Fruit fly (Drosophila melanogaster) whole organism, embryonic: Measurements from ENCODE around the gene Invadolysin.

ENCODE experiments used
- CG5180 ChIP-seq: fragments of 200-800 bp; sonication (Bioruptor generic); optimal IDR thresholded peaks from 3 replicates; lab custom pipeline; 2017; ENCODE audit warnings: missing biosample characterization, missing genetic modification characterization, mild to moderate bottlenecking, moderate library complexity, missing genetic modification reagents
- CG8478 ChIP-seq: fragments of >200 bp; optimal IDR thresholded peaks from 2 replicates; lab custom pipeline; 2018
- Side ChIP-seq: fragments of 200-800 bp; sonication (Bioruptor generic); optimal IDR thresholded peaks from 2 replicates; lab custom pipeline; 2016; ENCODE audit warnings: missing biosample characterization, missing genetic modification characterization
- ac ChIP-seq: fragments of 200-800 bp; sonication (Bioruptor generic); optimal IDR thresholded peaks from 3 replicates; lab custom pipeline; 2017; ENCODE audit warnings: missing biosample characterization, mild to moderate bottlenecking, missing genetic modification characterization
- hkb ChIP-seq, 2 experiments: fragments of 200-800 bp in 1 of 2; fragments of >200 bp in 1 of 2; sonication (Bioruptor generic) in 1 of 2; IDR thresholded peaks in 1 of 2; optimal IDR thresholded peaks in 1 of 2; 2 replicates each; pipeline versions ENCODE4 v1.3.6 to Lab custom; 2017 to 2022; ENCODE audit warnings: missing biosample characterization in 1 of 2, missing genetic modification characterization in 1 of 2
- ken ChIP-seq: fragments of 200-800 bp; sonication (Bioruptor generic); IDR thresholded peaks from 3 replicates; pipeline ENCODE4 v1.3.6; 2022; ENCODE audit warnings: missing biosample characterization, missing genetic modification characterization
- pan ChIP-seq, 4 experiments: fragments of >200 bp in 3 of 4; fragments of 200-800 bp in 1 of 4; sonication (Bioruptor generic) in 1 of 4; optimal IDR thresholded peaks in 3 of 4; IDR thresholded peaks in 1 of 4; 2 replicates each; pipeline versions ENCODE4 v1.3.6 to Lab custom; 2017 to 2022; ENCODE audit warnings: missing biosample characterization in 2 of 4, missing genetic modification characterization in 2 of 4, mixed read lengths in 1 of 4

- TF ChIP-seq pan (optimal IDR thresholded peaks at IDR 0.05; lab: Kevin White, UChicago) (no peak), pan (GFP tag; optimal IDR thresholded peaks at IDR 0.05 in 1 of 2, IDR thresholded peaks at IDR 0.05 in 1 of 2) (no peak), ac (GFP tag; lab: Kevin White, UChicago) (no peak), CG5180 (no peak), CG8478 (lab: Kevin White, UChicago) (no peak), Side (GFP tag; lab: Kevin White, UChicago) (no peak), hkb (optimal IDR thresholded peaks at IDR 0.05; lab: Kevin White, UChicago) (no peak), hkb (GFP tag; IDR thresholded peaks at IDR 0.05; lab: Robert Waterston, UW) (no peak), ken (GFP tag; lab: Robert Waterston, UW) (no peak)
Measured at dm6 chr3R:10206740-10207139, 62.3 kb downstream of the Invadolysin start.
